Fruit fly (Drosophila melanogaster): ENCODE data around the gene DCTN1-p150.

DNA sequence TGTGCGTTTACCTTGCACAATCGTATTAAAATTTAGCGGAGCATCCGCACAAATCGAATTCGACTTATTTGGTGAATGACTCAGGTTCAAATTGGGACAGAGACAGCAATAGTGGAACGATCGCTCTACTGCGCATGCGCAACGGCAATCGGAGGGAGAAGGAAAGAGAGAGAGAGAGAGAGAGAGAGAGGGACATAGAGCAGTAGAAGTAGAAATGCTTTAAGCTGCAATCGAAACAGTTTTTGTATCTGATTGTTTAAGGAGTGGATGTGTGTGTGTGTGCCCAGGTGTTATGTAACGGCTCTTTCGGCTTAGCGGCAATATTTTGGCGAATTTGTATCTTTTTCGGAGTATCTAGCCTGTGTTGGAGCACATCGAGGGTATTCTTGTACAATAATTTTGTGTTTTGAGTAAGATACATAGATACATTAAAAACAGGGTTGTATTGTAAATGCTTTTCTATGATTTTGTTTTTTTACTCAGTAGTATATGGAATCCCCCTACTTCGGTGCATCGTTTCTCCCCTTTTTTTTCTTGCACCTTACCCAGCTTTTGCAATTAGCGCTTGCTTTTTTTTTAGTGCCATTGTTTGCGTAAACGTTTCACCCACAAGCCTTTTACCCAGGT is 20.4 kb downstream of the DCTN1-p150 start:
- TF ChIP-seq CG9948 (tag; optimal IDR thresholded peaks at IDR 0.05): no peak
- no peak for TF ChIP-seq gl (tag; optimal IDR thresholded peaks at IDR 0.05)
- TF ChIP-seq CG17806 (tag; optimal IDR thresholded peaks at IDR 0.05): no peak
- peak; percentile 82 for TF ChIP-seq CG4496 (GFP tag; IDR thresholded peaks at IDR 0.05)
- no peak for TF ChIP-seq D1 (tag; optimal IDR thresholded peaks at IDR 0.05)
- peak; percentile 42 for TF ChIP-seq CG8301 (tag; optimal IDR thresholded peaks at IDR 0.05)
- no peak for TF ChIP-seq CG8159 (tag; optimal IDR thresholded peaks at IDR 0.05)
